Worm (Caenorhabditis elegans) whole organism, L3 larva: Measurements from ENCODE around the gene C27D6.12.

Source experiments
- ZK546.5 ChIP-seq: sonication (generic microtip); optimal IDR thresholded peaks from 2 replicates; lab custom pipeline; 2017; ENCODE audit warnings: missing biosample characterization, missing genetic modification characterization
- aly-2 ChIP-seq: fragments of 150-350 bp; optimal IDR thresholded peaks from 2 replicates; lab custom pipeline; 2014; ENCODE audit warnings: missing biosample characterization, missing genetic modification characterization
- ama-1 ChIP-seq: fragments of 150-350 bp; optimal IDR thresholded peaks from 2 replicates; lab custom pipeline; 2018
- ceh-16 ChIP-seq: sonication (generic microtip); optimal IDR thresholded peaks from 2 replicates; lab custom pipeline; 2017; ENCODE audit warnings: missing biosample characterization, missing genetic modification characterization
- ceh-28 ChIP-seq: fragments of 150-350 bp; optimal IDR thresholded peaks from 2 replicates; lab custom pipeline; 2014; ENCODE audit warnings: missing biosample characterization, missing genetic modification reagents, missing genetic modification characterization
- ceh-82 ChIP-seq: fragments of 150-350 bp; optimal IDR thresholded peaks from 2 replicates; lab custom pipeline; 2014; ENCODE audit warnings: missing biosample characterization, missing genetic modification characterization
- ceh-9 ChIP-seq: sonication (generic microtip); optimal IDR thresholded peaks from 2 replicates; lab custom pipeline; 2018; ENCODE audit warnings: missing biosample characterization, missing genetic modification characterization
- egl-27 ChIP-seq: sonication (generic microtip); optimal IDR thresholded peaks from 4 replicates; lab custom pipeline; 2017; ENCODE audit warnings: missing biosample characterization, missing genetic modification reagents, missing genetic modification characterization
- egl-5 ChIP-seq: fragments of 150-350 bp; optimal IDR thresholded peaks from 2 replicates; lab custom pipeline; 2017; ENCODE audit warnings: missing biosample characterization, missing genetic modification reagents, missing genetic modification characterization, inconsistent platforms
- elt-1 ChIP-seq: fragments of 150-350 bp; optimal IDR thresholded peaks from 2 replicates; lab custom pipeline; 2014; ENCODE audit warnings: missing biosample characterization, missing genetic modification characterization
- elt-2 ChIP-seq: sonication (generic microtip); optimal IDR thresholded peaks from 2 replicates; lab custom pipeline; 2016; ENCODE audit warnings: missing genetic modification reagents, mild to moderate bottlenecking, missing genetic modification characterization, missing compliant biosample characterization
- elt-3 ChIP-seq, 3 experiments: fragments of 150-350 bp in 1 of 3; sonication (generic microtip) in 2 of 3; optimal IDR thresholded peaks; 2 replicates in 2 of 3; 4 replicates in 1 of 3; lab custom pipeline; 2014 to 2017; ENCODE audit warnings: missing biosample characterization in 3 of 3, missing genetic modification characterization in 3 of 3
- eor-1 ChIP-seq, 2 experiments: fragments of 150-350 bp; optimal IDR thresholded peaks; 2 replicates each; lab custom pipeline; 2014 to 2018; ENCODE audit warnings: missing biosample characterization in 2 of 2, missing genetic modification characterization in 2 of 2
- fkh-10 ChIP-seq: sonication (generic microtip); optimal IDR thresholded peaks from 2 replicates; lab custom pipeline; 2017; ENCODE audit warnings: missing biosample characterization, missing genetic modification reagents, missing genetic modification characterization
- fkh-2 ChIP-seq: fragments of 150-350 bp; optimal IDR thresholded peaks from 2 replicates; lab custom pipeline; 2014; ENCODE audit warnings: missing biosample characterization, missing genetic modification reagents, missing genetic modification characterization
- fos-1 ChIP-seq: fragments of 150-350 bp; optimal IDR thresholded peaks from 2 replicates; lab custom pipeline; 2014; ENCODE audit warnings: missing biosample characterization, missing genetic modification characterization
- jun-1 ChIP-seq: fragments of 150-350 bp; optimal IDR thresholded peaks from 2 replicates; lab custom pipeline; 2014; ENCODE audit warnings: missing biosample characterization, missing genetic modification reagents, missing genetic modification characterization
- lin-15B ChIP-seq: fragments of 150-350 bp; optimal IDR thresholded peaks from 2 replicates; lab custom pipeline; 2014; ENCODE audit warnings: missing biosample characterization, missing genetic modification characterization
- lin-39 ChIP-seq: fragments of 150-350 bp; optimal IDR thresholded peaks from 2 replicates; lab custom pipeline; 2018; ENCODE audit warnings: missing biosample characterization, missing genetic modification reagents, missing genetic modification characterization
- lsy-12 ChIP-seq: sonication (generic microtip); optimal IDR thresholded peaks from 2 replicates; lab custom pipeline; 2016; ENCODE audit warnings: mild to moderate bottlenecking, missing genetic modification characterization, missing compliant biosample characterization
- mml-1 ChIP-seq: fragments of 150-350 bp; sonication (generic microtip); optimal IDR thresholded peaks from 3 replicates; lab custom pipeline; 2014; ENCODE audit warnings: missing biosample characterization, missing genetic modification characterization
- nfya-1 ChIP-seq: sonication (generic microtip); optimal IDR thresholded peaks from 2 replicates; lab custom pipeline; 2017; ENCODE audit warnings: missing genetic modification characterization, mild to moderate bottlenecking, missing compliant biosample characterization, antibody characterized with exemption, moderate library complexity; ENCODE audit not compliant: insufficient read depth
- nhr-11 ChIP-seq: fragments of 150-350 bp; optimal IDR thresholded peaks from 2 replicates; lab custom pipeline; 2014; ENCODE audit warnings: missing biosample characterization, missing genetic modification characterization
- nhr-23 ChIP-seq: fragments of 150-350 bp; optimal IDR thresholded peaks from 2 replicates; lab custom pipeline; 2014; ENCODE audit warnings: missing biosample characterization, missing genetic modification reagents, missing genetic modification characterization
- nhr-237 ChIP-seq: fragments of 150-350 bp; optimal IDR thresholded peaks from 2 replicates; lab custom pipeline; 2014; ENCODE audit warnings: missing biosample characterization, missing genetic modification characterization
- nhr-25 ChIP-seq: sonication (generic microtip); optimal IDR thresholded peaks from 2 replicates; lab custom pipeline; 2017; ENCODE audit warnings: missing biosample characterization, missing genetic modification characterization
- nhr-28 ChIP-seq: fragments of 150-350 bp; optimal IDR thresholded peaks from 2 replicates; lab custom pipeline; 2014; ENCODE audit warnings: missing biosample characterization, missing genetic modification characterization
- nhr-67 ChIP-seq: fragments of 150-350 bp; optimal IDR thresholded peaks from 2 replicates; lab custom pipeline; 2014; ENCODE audit warnings: missing biosample characterization, missing genetic modification characterization
- pha-4 ChIP-seq: fragments of 150-350 bp; optimal IDR thresholded peaks from 2 replicates; lab custom pipeline; 2014; ENCODE audit warnings: missing biosample characterization, missing genetic modification reagents, missing genetic modification characterization
- pqm-1 ChIP-seq: fragments of 150-350 bp; optimal IDR thresholded peaks from 2 replicates; lab custom pipeline; 2017; ENCODE audit warnings: missing biosample characterization, missing genetic modification characterization, inconsistent platforms
- sea-2 ChIP-seq: fragments of 150-350 bp; sonication (generic microtip); optimal IDR thresholded peaks from 4 replicates; lab custom pipeline; 2014; ENCODE audit warnings: missing biosample characterization, missing genetic modification reagents, missing genetic modification characterization
- skn-1 ChIP-seq: fragments of 150-350 bp; optimal IDR thresholded peaks from 2 replicates; lab custom pipeline; 2014; ENCODE audit warnings: missing biosample characterization, missing genetic modification characterization
- snpc-4 ChIP-seq: fragments of 150-350 bp; optimal IDR thresholded peaks from 2 replicates; lab custom pipeline; 2014; ENCODE audit warnings: missing biosample characterization, missing genetic modification characterization
- tbx-2 ChIP-seq: sonication (generic microtip); optimal IDR thresholded peaks from 2 replicates; lab custom pipeline; 2016; ENCODE audit warnings: mild to moderate bottlenecking, missing genetic modification characterization, missing compliant biosample characterization
- unc-39 ChIP-seq: sonication (generic microtip); optimal IDR thresholded peaks from 4 replicates; lab custom pipeline; 2017; ENCODE audit warnings: missing biosample characterization, missing genetic modification characterization
- unc-62 ChIP-seq: fragments of 150-350 bp; sonication (generic microtip); optimal IDR thresholded peaks from 4 replicates; lab custom pipeline; 2014; ENCODE audit warnings: missing biosample characterization, missing genetic modification reagents, missing genetic modification characterization
- zag-1 ChIP-seq: fragments of 150-350 bp; optimal IDR thresholded peaks from 2 replicates; lab custom pipeline; 2014; ENCODE audit warnings: missing biosample characterization, missing genetic modification characterization

The C27D6.12 gene

ce11 chrII:5187934-5188333, 10.1 kb upstream of the C27D6.12 start:
- no peak for TF ChIP-seq nhr-28 (tag; lab: Kevin White, UChicago)
- no peak for TF ChIP-seq pha-4 (tag; lab: Kevin White, UChicago)
- no peak for TF ChIP-seq fkh-10 (GFP tag; lab: Kevin White, UChicago)
- TF ChIP-seq nhr-67: no peak
- TF ChIP-seq pqm-1: no peak
- no peak for TF ChIP-seq unc-62 (GFP tag; lab: Kevin White, UChicago)
- no peak for TF ChIP-seq egl-27 (tag; lab: Kevin White, UChicago)

- TF ChIP-seq lin-39 (tag; lab: Kevin White, UChicago): no peak
These were observed 9.7 kb upstream of the C27D6.12 start, which contains the start of gene crh-2 for ce11 chrII:5187469-5187868. crh-2 (minus strand) TSS chrII:5187569.

- TF ChIP-seq pha-4 (tag; lab: Kevin White, UChicago): no peak
- peak; percentile 94 for TF ChIP-seq elt-2 (tag; lab: Kevin White, UChicago)
- peak; percentile 30 for TF ChIP-seq pqm-1
These were observed 9.1 kb upstream of the C27D6.12 start for ce11 chrII:5186870-5187269.

- TF ChIP-seq jun-1 (peak; percentile 46), ZK546.5 (tag; lab: Kevin White, UChicago) (no peak), nhr-11 (no peak), pqm-1 (peak; percentile 95), nfya-1 (tag; lab: Kevin White, UChicago) (no peak), ceh-28 (tag; lab: Kevin White, UChicago) (peak; percentile 13), pha-4 (tag; lab: Kevin White, UChicago) (peak; percentile 43), ceh-82 (no peak), skn-1 (tag; lab: Kevin White, UChicago) (no peak), elt-2 (tag; lab: Kevin White, UChicago) (peak; percentile 99), egl-5 (tag; lab: Kevin White, UChicago) (no peak)
These were observed 8.2 kb upstream of the C27D6.12 start for ce11 chrII:5185955-5186539.

ce11 chrII:5184661-5185545, 7.1 kb upstream of the C27D6.12 start:
- TF ChIP-seq fos-1 (tag; lab: Kevin White, UChicago): peak; percentile 6
- TF ChIP-seq egl-5 (tag; lab: Kevin White, UChicago): no peak
- no peak for TF ChIP-seq fkh-10 (GFP tag; lab: Kevin White, UChicago)
- no peak for TF ChIP-seq ama-1
- TF ChIP-seq pqm-1: peak; percentile 87
- peak; percentile 62 for TF ChIP-seq pha-4 (tag; lab: Kevin White, UChicago)
- no peak for TF ChIP-seq zag-1 (tag; lab: Kevin White, UChicago)
- TF ChIP-seq ceh-9 (tag; lab: Kevin White, UChicago): no peak
- no peak for TF ChIP-seq nhr-28 (tag; lab: Kevin White, UChicago)
- TF ChIP-seq lin-39 (tag; lab: Kevin White, UChicago): no peak
- TF ChIP-seq elt-2 (tag; lab: Kevin White, UChicago): peak; percentile 99
- TF ChIP-seq, all 47 proteins: peak for 4

ce11 chrII:5183207-5183606, 5.4 kb upstream of the C27D6.12 start:
- TF ChIP-seq nhr-25: peak; percentile 50
- TF ChIP-seq elt-1 (tag; lab: Kevin White, UChicago): no peak
- peak; percentile 20 for TF ChIP-seq nhr-23 (tag; lab: Kevin White, UChicago)

- TF ChIP-seq lsy-12 (no peak), ceh-28 (tag; lab: Kevin White, UChicago) (peak; percentile 11), nhr-11 (no peak), elt-1 (tag; lab: Kevin White, UChicago) (peak; percentile 15), nhr-28 (tag; lab: Kevin White, UChicago) (no peak), sea-2 (GFP tag; lab: Kevin White, UChicago) (no peak), elt-3 (tag; optimal IDR thresholded peaks at IDR 0.05; lab: Kevin White, UChicago) (no peak), aly-2 (tag; lab: Kevin White, UChicago) (no peak), snpc-4 (tag; lab: Kevin White, UChicago) (peak; percentile 20), lin-15B (tag; lab: Kevin White, UChicago) (no peak), nhr-237 (tag; lab: Kevin White, UChicago) (no peak), unc-39 (tag; lab: Kevin White, UChicago) (no peak), mml-1 (no peak), zag-1 (tag; lab: Kevin White, UChicago) (no peak), fkh-2 (no peak), egl-5 (tag; lab: Kevin White, UChicago) (no peak), nhr-23 (tag; lab: Kevin White, UChicago) (peak; percentile 18), tbx-2 (tag; lab: Kevin White, UChicago) (no peak), ceh-16 (tag; lab: Kevin White, UChicago) (no peak), eor-1 (tag; optimal IDR thresholded peaks at IDR 0.05; lab: Kevin White, UChicago) (no peak), jun-1 (peak; percentile 30), ama-1 (peak; percentile 39), nhr-25 (peak; percentile 51)
These were observed 4.6 kb upstream of the C27D6.12 start for ce11 chrII:5182451-5182850.
